Worm (Caenorhabditis elegans) whole organism, L1 larva: Measurements from ENCODE around the gene swsn-7.

Source experiments
- Y116A8C.19 ChIP-seq: sonication (generic microtip); optimal IDR thresholded peaks from 2 replicates; lab custom pipeline; 2016; ENCODE audit warnings: missing compliant biosample characterization, missing genetic modification characterization, borderline replicate concordance
- alr-1 ChIP-seq: fragments of 200-800 bp; sonication (Bioruptor generic); optimal IDR thresholded peaks from 2 replicates; lab custom pipeline; 2018; ENCODE audit warnings: borderline replicate concordance, mild to moderate bottlenecking, missing genetic modification characterization, missing compliant biosample characterization
- ama-1 ChIP-seq: fragments of 150-350 bp; optimal IDR thresholded peaks from 2 replicates; lab custom pipeline; 2014
- ceh-63 ChIP-seq: fragments of 200-800 bp; sonication (Bioruptor generic); optimal IDR thresholded peaks from 2 replicates; lab custom pipeline; 2018; ENCODE audit warnings: mild to moderate bottlenecking, missing genetic modification characterization, missing compliant biosample characterization
- ceh-8 ChIP-seq: fragments of 200-800 bp; sonication (Bioruptor generic); optimal IDR thresholded peaks from 2 replicates; lab custom pipeline; 2018; ENCODE audit warnings: mild to moderate bottlenecking, missing genetic modification characterization, moderate library complexity, missing compliant biosample characterization
- ceh-88 ChIP-seq: fragments of 200-800 bp; sonication (Bioruptor generic); IDR thresholded peaks from 2 replicates; pipeline ENCODE4 v1.3.6; 2022; ENCODE audit warnings: missing genetic modification characterization, missing compliant biosample characterization
- ces-1 ChIP-seq: fragments of 150-350 bp; optimal IDR thresholded peaks from 2 replicates; lab custom pipeline; 2014; ENCODE audit warnings: missing biosample characterization, missing genetic modification reagents, missing genetic modification characterization
- dsc-1 ChIP-seq: sonication (generic microtip); optimal IDR thresholded peaks from 2 replicates; lab custom pipeline; 2016; ENCODE audit warnings: mild to moderate bottlenecking, missing genetic modification characterization, missing compliant biosample characterization
- efl-3 ChIP-seq: fragments of 200-800 bp; sonication (Bioruptor generic); optimal IDR thresholded peaks from 2 replicates; lab custom pipeline; 2018; ENCODE audit warnings: mild to moderate bottlenecking, missing genetic modification characterization, missing compliant biosample characterization
- egl-27 ChIP-seq, 2 experiments: fragments of 150-350 bp in 1 of 2; sonication (generic microtip); optimal IDR thresholded peaks; 3 replicates each; lab custom pipeline; 2017 to 2018; ENCODE audit warnings: missing biosample characterization in 2 of 2, missing genetic modification characterization in 2 of 2, missing genetic modification reagents in 2 of 2
- elt-2 ChIP-seq: sonication (generic microtip); optimal IDR thresholded peaks from 2 replicates; lab custom pipeline; 2016; ENCODE audit warnings: missing genetic modification characterization, mild to moderate bottlenecking, inconsistent platforms, missing compliant biosample characterization, missing genetic modification reagents
- elt-3 ChIP-seq, 6 experiments: fragments of 150-350 bp in 1 of 6; sonication (generic microtip); optimal IDR thresholded peaks; 2 replicates each; lab custom pipeline; 2017 to 2018; ENCODE audit warnings: missing biosample characterization in 6 of 6, missing genetic modification characterization in 6 of 6, inconsistent platforms in 1 of 6
- fkh-10 ChIP-seq: sonication (generic microtip); optimal IDR thresholded peaks from 2 replicates; lab custom pipeline; 2017; ENCODE audit warnings: missing biosample characterization, missing genetic modification reagents, missing genetic modification characterization
- fkh-4 ChIP-seq: sonication (generic microtip); optimal IDR thresholded peaks from 2 replicates; lab custom pipeline; 2016; ENCODE audit warnings: missing compliant biosample characterization, missing genetic modification characterization, borderline replicate concordance
- fkh-8 ChIP-seq: sonication (generic microtip); optimal IDR thresholded peaks from 2 replicates; lab custom pipeline; 2016; ENCODE audit warnings: mild to moderate bottlenecking, missing genetic modification characterization, missing compliant biosample characterization
- fos-1 ChIP-seq: fragments of 150-350 bp; optimal IDR thresholded peaks from 2 replicates; lab custom pipeline; 2014; ENCODE audit warnings: missing biosample characterization, missing genetic modification characterization
- grh-1 ChIP-seq: fragments of 200-800 bp; sonication (Bioruptor generic); IDR thresholded peaks from 2 replicates; pipeline ENCODE4 v1.3.6; 2022; ENCODE audit warnings: missing genetic modification reagents, missing genetic modification characterization, missing compliant biosample characterization
- hlh-17 ChIP-seq: fragments of 200-800 bp; sonication (Bioruptor generic); optimal IDR thresholded peaks from 2 replicates; lab custom pipeline; 2018; ENCODE audit warnings: missing genetic modification characterization, mild to moderate bottlenecking, missing compliant biosample characterization, moderate library complexity, borderline replicate concordance
- hpl-2 ChIP-seq: fragments of 150-350 bp; optimal IDR thresholded peaks from 2 replicates; lab custom pipeline; 2014; ENCODE audit warnings: missing biosample characterization, missing genetic modification reagents, missing genetic modification characterization
- irx-1 ChIP-seq: sonication (generic microtip); optimal IDR thresholded peaks from 2 replicates; lab custom pipeline; 2016; ENCODE audit warnings: missing genetic modification characterization, missing compliant biosample characterization
- isw-1 ChIP-seq: fragments of 200-800 bp; sonication (Bioruptor generic); IDR thresholded peaks from 2 replicates; pipeline ENCODE4 v1.3.6; 2022; ENCODE audit warnings: missing genetic modification characterization, missing compliant biosample characterization
- jun-1 ChIP-seq: fragments of 150-350 bp; optimal IDR thresholded peaks from 2 replicates; lab custom pipeline; 2014; ENCODE audit warnings: missing biosample characterization, missing genetic modification reagents, missing genetic modification characterization
- lin-13 ChIP-seq: fragments of 150-350 bp; optimal IDR thresholded peaks from 2 replicates; lab custom pipeline; 2014; ENCODE audit warnings: missing biosample characterization, missing genetic modification reagents, missing genetic modification characterization
- lin-14 ChIP-seq: fragments of 200-800 bp; sonication (Bioruptor generic); optimal IDR thresholded peaks from 2 replicates; lab custom pipeline; 2018; ENCODE audit warnings: mild to moderate bottlenecking, missing genetic modification characterization, moderate library complexity, missing compliant biosample characterization
- mab-9 ChIP-seq: fragments of 200-800 bp; sonication (Bioruptor generic); IDR thresholded peaks from 2 replicates; pipeline ENCODE4 v1.3.6; 2022; ENCODE audit warnings: missing genetic modification reagents, missing genetic modification characterization, missing compliant biosample characterization
- mdl-1 ChIP-seq, 2 experiments: fragments of 150-350 bp; optimal IDR thresholded peaks; 2 replicates each; lab custom pipeline; 2014 to 2017; ENCODE audit warnings: missing biosample characterization in 2 of 2, missing genetic modification characterization in 2 of 2, inconsistent platforms in 1 of 2
- mef-2 ChIP-seq: fragments of 150-350 bp; optimal IDR thresholded peaks from 2 replicates; lab custom pipeline; 2014; ENCODE audit warnings: missing biosample characterization, missing genetic modification characterization
- nhr-11 ChIP-seq: fragments of 150-350 bp; optimal IDR thresholded peaks from 2 replicates; lab custom pipeline; 2014; ENCODE audit warnings: missing biosample characterization, missing genetic modification characterization
- nhr-20 ChIP-seq: sonication (generic microtip); optimal IDR thresholded peaks from 2 replicates; lab custom pipeline; 2016; ENCODE audit warnings: mild to moderate bottlenecking, missing genetic modification characterization, missing compliant biosample characterization
- nhr-237 ChIP-seq: fragments of 150-350 bp; optimal IDR thresholded peaks from 2 replicates; lab custom pipeline; 2014; ENCODE audit warnings: missing biosample characterization, missing genetic modification characterization
- nhr-47 ChIP-seq: sonication (generic microtip); optimal IDR thresholded peaks from 2 replicates; lab custom pipeline; 2016; ENCODE audit warnings: mild to moderate bottlenecking, missing genetic modification characterization, moderate library complexity, missing compliant biosample characterization
- nhr-76 ChIP-seq: sonication (generic microtip); optimal IDR thresholded peaks from 2 replicates; lab custom pipeline; 2017; ENCODE audit warnings: missing biosample characterization, missing genetic modification characterization
- nhr-77 ChIP-seq: fragments of 150-350 bp; optimal IDR thresholded peaks from 2 replicates; lab custom pipeline; 2014; ENCODE audit warnings: missing biosample characterization, missing genetic modification characterization
- nhr-85 ChIP-seq: sonication (generic microtip); peaks from one replicate; lab custom pipeline; 2016; ENCODE audit warnings: missing genetic modification characterization, inconsistent platforms, missing compliant biosample characterization
- pag-3 ChIP-seq: sonication (generic microtip); optimal IDR thresholded peaks from 2 replicates; lab custom pipeline; 2017; ENCODE audit warnings: missing genetic modification characterization, mild to moderate bottlenecking, missing compliant biosample characterization, antibody characterized with exemption, borderline replicate concordance; ENCODE audit not compliant: insufficient read depth
- pqm-1 ChIP-seq: sonication (generic microtip); optimal IDR thresholded peaks from 3 replicates; lab custom pipeline; 2017; ENCODE audit warnings: missing biosample characterization, missing genetic modification characterization
- rnt-1 ChIP-seq: sonication (generic microtip); optimal IDR thresholded peaks from 2 replicates; lab custom pipeline; 2016; ENCODE audit warnings: mild to moderate bottlenecking, missing genetic modification characterization, moderate library complexity, missing compliant biosample characterization
- snpc-4 ChIP-seq: fragments of 150-350 bp; optimal IDR thresholded peaks from 2 replicates; lab custom pipeline; 2014; ENCODE audit warnings: missing biosample characterization, missing genetic modification characterization
- snu-23 ChIP-seq: sonication (generic microtip); optimal IDR thresholded peaks from 2 replicates; lab custom pipeline; 2016; ENCODE audit warnings: missing genetic modification characterization, missing compliant biosample characterization
- sptf-1 ChIP-seq: fragments of 150-350 bp; optimal IDR thresholded peaks from 2 replicates; lab custom pipeline; 2014; ENCODE audit warnings: missing biosample characterization, missing genetic modification characterization
- sup-37 ChIP-seq: fragments of 200-800 bp; sonication (Bioruptor generic); optimal IDR thresholded peaks from 2 replicates; lab custom pipeline; 2018; ENCODE audit warnings: mild to moderate bottlenecking, missing genetic modification characterization, missing compliant biosample characterization
- swsn-7 ChIP-seq: sonication (generic microtip); optimal IDR thresholded peaks from 2 replicates; lab custom pipeline; 2016; ENCODE audit warnings: missing genetic modification characterization, missing compliant biosample characterization
- tbx-2 ChIP-seq: sonication (generic microtip); optimal IDR thresholded peaks from 2 replicates; lab custom pipeline; 2016; ENCODE audit warnings: missing genetic modification characterization, missing compliant biosample characterization
- unc-130 ChIP-seq: fragments of 150-350 bp; optimal IDR thresholded peaks from 2 replicates; lab custom pipeline; 2017; ENCODE audit warnings: missing biosample characterization, missing genetic modification characterization, inconsistent platforms
- unc-30 ChIP-seq: sonication (generic microtip); optimal IDR thresholded peaks from 2 replicates; lab custom pipeline; 2017; ENCODE audit warnings: missing biosample characterization, missing genetic modification characterization
- unc-86 ChIP-seq: sonication (generic microtip); optimal IDR thresholded peaks from 2 replicates; lab custom pipeline; 2016; ENCODE audit warnings: missing genetic modification characterization, missing compliant biosample characterization
- vab-15 ChIP-seq: sonication (generic microtip); optimal IDR thresholded peaks from 2 replicates; lab custom pipeline; 2017; ENCODE audit warnings: missing genotype, mild to moderate bottlenecking, missing genetic modification characterization, missing compliant biosample characterization
- zag-1 ChIP-seq: fragments of 150-350 bp; optimal IDR thresholded peaks from 2 replicates; lab custom pipeline; 2014; ENCODE audit warnings: missing biosample characterization, missing genetic modification characterization
- zip-4 ChIP-seq: fragments of 200-800 bp; sonication (Bioruptor generic); optimal IDR thresholded peaks from 2 replicates; lab custom pipeline; 2018; ENCODE audit warnings: mild to moderate bottlenecking, missing genetic modification characterization, moderate library complexity, missing compliant biosample characterization
- ztf-11 ChIP-seq, 2 experiments: sonication (generic microtip); optimal IDR thresholded peaks; 2 replicates each; lab custom pipeline; 2016 to 2017; ENCODE audit warnings: missing genetic modification characterization in 2 of 2, missing biosample characterization in 1 of 2, missing compliant biosample characterization in 1 of 2

The swsn-7 gene

ce11 chrII:8016167-8016566, 11.4 kb downstream of the swsn-7 start (continued):
- TF ChIP-seq ama-1 (lab: Kevin White, UChicago): no peak
- no peak for TF ChIP-seq pag-3 (tag; lab: Kevin White, UChicago)
- TF ChIP-seq ztf-11 (tag; optimal IDR thresholded peaks at IDR 0.05; lab: Kevin White, UChicago): no peak

- TF ChIP-seq elt-3 (tag; optimal IDR thresholded peaks at IDR 0.05; lab: Kevin White, UChicago) (peak in 4 of 6 experiments; percentile 5 to 45 (median 30)), zip-4 (GFP tag; lab: Kevin White, UChicago) (no peak), mdl-1 (tag; optimal IDR thresholded peaks at IDR 0.05; lab: Kevin White, UChicago) (peak in 1 of 2 experiments; percentile 51), snu-23 (GFP tag; lab: Kevin White, UChicago) (peak; percentile 32), hpl-2 (GFP tag; lab: Kevin White, UChicago) (no peak), isw-1 (no peak), fos-1 (tag; lab: Kevin White, UChicago) (no peak), vab-15 (tag; lab: Kevin White, UChicago) (no peak), nhr-20 (tag; lab: Kevin White, UChicago) (peak; percentile 68), fkh-4 (tag; lab: Kevin White, UChicago) (no peak), Y116A8C.19 (tag; lab: Kevin White, UChicago) (no peak), snpc-4 (tag; lab: Kevin White, UChicago) (no peak), elt-2 (tag; lab: Kevin White, UChicago) (no peak), mab-9 (GFP tag; lab: Robert Waterston, UW) (no peak), efl-3 (no peak), ceh-63 (GFP tag; lab: Kevin White, UChicago) (no peak), grh-1 (no peak), dsc-1 (tag; lab: Kevin White, UChicago) (no peak), hlh-17 (GFP tag; lab: Kevin White, UChicago) (no peak), fkh-10 (GFP tag; lab: Kevin White, UChicago) (no peak), nhr-77 (tag; lab: Kevin White, UChicago) (peak; percentile 52), unc-86 (no peak), ceh-88 (GFP tag; lab: Robert Waterston, UW) (no peak), unc-130 (no peak), ces-1 (GFP tag; lab: Kevin White, UChicago) (no peak), tbx-2 (tag; lab: Kevin White, UChicago) (peak; percentile 33), pqm-1 (tag; lab: Kevin White, UChicago) (no peak), pag-3 (tag; lab: Kevin White, UChicago) (no peak), nhr-237 (tag; lab: Kevin White, UChicago) (no peak), lin-13 (peak; percentile 33), nhr-85 (tag; lab: Kevin White, UChicago) (peak; percentile 81), alr-1 (tag; lab: Kevin White, UChicago) (no peak), lin-14 (GFP tag; lab: Kevin White, UChicago) (peak; percentile 24), zag-1 (tag; lab: Kevin White, UChicago) (no peak), nhr-76 (tag; lab: Kevin White, UChicago) (no peak), fkh-8 (tag; lab: Kevin White, UChicago) (no peak), sup-37 (GFP tag; lab: Kevin White, UChicago) (no peak), nhr-47 (tag; lab: Kevin White, UChicago) (no peak), ztf-11 (tag; optimal IDR thresholded peaks at IDR 0.05; lab: Kevin White, UChicago) (no peak), jun-1 (tag; lab: Kevin White, UChicago) (no peak), ceh-8 (no peak), rnt-1 (tag; lab: Kevin White, UChicago) (peak; percentile 31), mef-2 (tag; lab: Kevin White, UChicago) (no peak), egl-27 (tag; optimal IDR thresholded peaks at IDR 0.05; lab: Kevin White, UChicago) (no peak), swsn-7 (tag; lab: Kevin White, UChicago) (peak; percentile 42), unc-30 (no peak), nhr-11 (tag; lab: Kevin White, UChicago) (no peak), irx-1 (tag; lab: Kevin White, UChicago) (no peak), sptf-1 (tag; lab: Kevin White, UChicago) (no peak)
Measured at ce11 chrII:8015483-8015938, 12.1 kb downstream of the swsn-7 start.
